Worm (Caenorhabditis elegans): Measurements from ENCODE around the gene C33G3.5.

DNA sequence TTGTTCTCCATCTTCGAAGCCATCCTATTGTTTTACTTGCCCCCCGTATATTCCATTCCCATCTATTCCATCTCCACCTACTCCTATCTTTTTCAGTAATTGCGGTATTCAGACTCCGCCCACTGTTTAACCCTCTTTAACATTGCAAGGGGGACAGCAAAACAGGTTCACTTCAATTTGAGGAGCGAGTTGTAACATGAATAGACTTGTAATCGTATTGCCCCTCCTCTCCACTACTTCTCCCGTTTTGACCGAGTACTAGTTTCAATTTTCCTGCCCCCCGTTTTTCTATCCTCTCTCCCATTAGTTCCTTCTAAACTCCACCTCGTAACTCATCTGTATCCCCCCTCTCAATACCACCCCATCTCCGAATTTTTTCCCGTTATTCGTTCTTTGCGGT lies 50.0 kb downstream of the C33G3.5 start:
- TF ChIP-seq nhr-6 (tag; optimal IDR thresholded peaks at IDR 0.05) (no peak), unc-62 (GFP tag; optimal IDR thresholded peaks at IDR 0.05) (no peak), gmeb-1 (tag; optimal IDR thresholded peaks at IDR 0.05) (no peak), ZK546.5 (tag; optimal IDR thresholded peaks at IDR 0.05) (no peak), R02D3.7 (tag; optimal IDR thresholded peaks at IDR 0.05) (no peak), skn-1 (tag; optimal IDR thresholded peaks at IDR 0.05) (no peak), nhr-12 (tag; optimal IDR thresholded peaks at IDR 0.05) (no peak), ztf-4 (tag; optimal IDR thresholded peaks at IDR 0.05) (no peak)

Data from whole organism, L2 larva.